Worm (Caenorhabditis elegans) whole organism, early embryonic: Measurements from ENCODE around the gene ZK180.5.

Source experiments
- ama-1 ChIP-seq: fragments of 150-350 bp; optimal IDR thresholded peaks from 2 replicates; lab custom pipeline; 2014
- ceh-13 ChIP-seq: fragments of 200-800 bp; sonication (Bioruptor generic); optimal IDR thresholded peaks from 2 replicates; lab custom pipeline; 2018; ENCODE audit warnings: mild to moderate bottlenecking, missing genetic modification characterization, missing compliant biosample characterization
- flt-1 ChIP-seq: fragments of 200-800 bp; sonication (Bioruptor generic); IDR thresholded peaks from 2 replicates; pipeline ENCODE4 v1.3.6; 2022; ENCODE audit warnings: missing genetic modification characterization, missing compliant biosample characterization
- sea-1 ChIP-seq: fragments of 200-800 bp; sonication (Bioruptor generic); conservative IDR thresholded peaks from 2 replicates; pipeline ENCODE4 v1.3.6; 2022; ENCODE audit warnings: missing genetic modification characterization, missing compliant biosample characterization

DNA sequence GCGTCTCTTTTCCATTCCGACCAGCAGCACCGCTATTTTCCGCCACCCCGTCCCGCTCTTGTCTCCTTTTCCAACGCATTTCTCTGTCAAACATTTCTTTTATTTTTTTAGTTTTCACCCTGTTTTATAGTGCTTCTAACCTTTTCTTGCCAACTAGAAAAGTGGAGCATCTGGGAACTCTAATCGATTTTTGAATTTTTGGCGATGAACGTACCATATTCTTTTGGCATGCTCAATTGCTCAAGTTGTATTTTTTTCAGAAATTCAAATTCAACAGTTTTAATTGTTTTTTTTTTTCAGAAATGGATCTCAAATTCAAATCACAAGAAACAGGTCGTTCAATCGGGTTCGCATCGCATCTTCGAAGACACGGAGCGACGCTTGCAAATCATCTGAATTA is 31.3 kb upstream of the ZK180.5 start, which contains the start of gene ZK185.1:
- TF ChIP-seq ceh-13 (GFP tag; lab: Kevin White, UChicago): no peak
- no peak for TF ChIP-seq ama-1 (lab: Kevin White, UChicago)
- no peak for TF ChIP-seq flt-1
- no peak for TF ChIP-seq sea-1 (GFP tag; lab: Robert Waterston, UW)
